Worm (Caenorhabditis elegans) whole organism, young adult: ENCODE measurements around the gene Y48G9A.9.

Experiments
- B0336.3 ChIP-seq: fragments of 200-800 bp; sonication (Bioruptor generic); IDR thresholded peaks from 2 replicates; pipeline ENCODE4 v1.3.6; 2022; ENCODE audit warnings: missing genetic modification characterization, missing compliant biosample characterization
- C17E4.6 ChIP-seq: fragments of 200-800 bp; sonication (Bioruptor generic); IDR thresholded peaks from 2 replicates; pipeline ENCODE4 v1.3.6; 2022; ENCODE audit warnings: missing genetic modification reagents, missing genetic modification characterization, missing compliant biosample characterization
- D2030.7 ChIP-seq: fragments of 200-800 bp; sonication (Bioruptor generic); IDR thresholded peaks from 2 replicates; pipeline ENCODE4 v1.3.6; 2022; ENCODE audit warnings: missing genetic modification reagents, missing genetic modification characterization, missing compliant biosample characterization
- F52B5.7 ChIP-seq: sonication (generic microtip); optimal IDR thresholded peaks from 2 replicates; lab custom pipeline; 2016; ENCODE audit warnings: mild to moderate bottlenecking, missing genetic modification characterization, missing compliant biosample characterization
- F55B11.4 ChIP-seq: sonication (generic microtip); optimal IDR thresholded peaks from 2 replicates; lab custom pipeline; 2016; ENCODE audit warnings: missing compliant biosample characterization, missing genetic modification characterization, borderline replicate concordance; ENCODE audit not compliant: insufficient read depth
- F57A8.1 ChIP-seq: fragments of 200-800 bp; sonication (Bioruptor generic); optimal IDR thresholded peaks from 2 replicates; lab custom pipeline; 2018; ENCODE audit warnings: mild to moderate bottlenecking, missing genetic modification characterization, moderate library complexity, missing compliant biosample characterization
- F57C9.4 ChIP-seq: sonication (generic microtip); optimal IDR thresholded peaks from 2 replicates; lab custom pipeline; 2017; ENCODE audit warnings: mild to moderate bottlenecking, missing genetic modification characterization, missing compliant biosample characterization
- K11D2.4 ChIP-seq: fragments of 200-800 bp; sonication (Bioruptor generic); IDR thresholded peaks from 2 replicates; pipeline ENCODE4 v1.3.6; 2022; ENCODE audit warnings: missing genetic modification reagents, missing genetic modification characterization, missing compliant biosample characterization
- Y53F4B.3 ChIP-seq: fragments of 200-800 bp; sonication (Bioruptor generic); IDR thresholded peaks from 2 replicates; pipeline ENCODE4 v1.3.6; 2022; ENCODE audit warnings: missing genetic modification reagents, missing genetic modification characterization, missing compliant biosample characterization
- Y79H2A.3 ChIP-seq: fragments of 200-800 bp; sonication (Bioruptor generic); conservative IDR thresholded peaks from 2 replicates; pipeline ENCODE4 v1.3.6; 2022; ENCODE audit warnings: missing genetic modification reagents, missing genetic modification characterization, missing compliant biosample characterization
- atf-7 ChIP-seq: sonication (generic microtip); optimal IDR thresholded peaks from 2 replicates; lab custom pipeline; 2017; ENCODE audit warnings: mild to moderate bottlenecking, missing genetic modification characterization, missing compliant biosample characterization
- athp-1 ChIP-seq: sonication (generic microtip); optimal IDR thresholded peaks from 2 replicates; lab custom pipeline; 2017; ENCODE audit warnings: mild to moderate bottlenecking, missing genetic modification characterization, missing compliant biosample characterization
- bed-1 ChIP-seq: fragments of 200-800 bp; sonication (Bioruptor generic); IDR thresholded peaks from 2 replicates; pipeline ENCODE4 v1.3.6; 2022; ENCODE audit warnings: missing genetic modification reagents, missing genetic modification characterization, missing compliant biosample characterization
- bed-2 ChIP-seq: fragments of 200-800 bp; sonication (Bioruptor generic); IDR thresholded peaks from 2 replicates; pipeline ENCODE4 v1.3.6; 2022; ENCODE audit warnings: missing genetic modification reagents, missing genetic modification characterization, missing compliant biosample characterization
- cebp-2 ChIP-seq: fragments of 200-800 bp; sonication (Bioruptor generic); IDR thresholded peaks from 2 replicates; pipeline ENCODE4 v1.3.6; 2022; ENCODE audit warnings: missing genetic modification characterization, missing compliant biosample characterization
- ceh-100 ChIP-seq: fragments of 200-800 bp; sonication (Bioruptor generic); IDR thresholded peaks from 2 replicates; pipeline ENCODE4 v1.3.6; 2022; ENCODE audit warnings: missing genetic modification reagents, missing genetic modification characterization, missing compliant biosample characterization
- chd-7 ChIP-seq: sonication (generic microtip); optimal IDR thresholded peaks from 2 replicates; lab custom pipeline; 2016; ENCODE audit warnings: mild to moderate bottlenecking, missing genetic modification characterization, moderate library complexity, missing compliant biosample characterization
- dox-1 ChIP-seq: fragments of 200-800 bp; sonication (Bioruptor generic); IDR thresholded peaks from 2 replicates; pipeline ENCODE4 v1.3.6; 2022; ENCODE audit warnings: missing genetic modification reagents, missing genetic modification characterization, missing compliant biosample characterization
- egl-18 ChIP-seq: fragments of 200-800 bp; sonication (Bioruptor generic); IDR thresholded peaks from 2 replicates; pipeline ENCODE4 v1.3.6; 2022; ENCODE audit warnings: missing genetic modification reagents, missing genetic modification characterization, missing compliant biosample characterization
- egrh-3 ChIP-seq: fragments of 200-800 bp; sonication (Bioruptor generic); IDR thresholded peaks from 2 replicates; pipeline ENCODE4 v1.3.6; 2022; ENCODE audit warnings: missing genetic modification reagents, missing genetic modification characterization, missing compliant biosample characterization
- ekl-4 ChIP-seq: fragments of 200-800 bp; sonication (Bioruptor generic); IDR thresholded peaks from 2 replicates; pipeline ENCODE4 v1.3.6; 2022; ENCODE audit warnings: missing genetic modification reagents, missing genetic modification characterization, missing compliant biosample characterization
- gei-17 ChIP-seq: fragments of 200-800 bp; sonication (Bioruptor generic); optimal IDR thresholded peaks from 2 replicates; lab custom pipeline; 2018; ENCODE audit warnings: mild to moderate bottlenecking, missing genetic modification characterization, missing compliant biosample characterization
- hlh-12 ChIP-seq: sonication (generic microtip); optimal IDR thresholded peaks from 2 replicates; lab custom pipeline; 2016; ENCODE audit warnings: missing genetic modification characterization, missing compliant biosample characterization
- hsf-1 ChIP-seq: fragments of 200-800 bp; sonication (Bioruptor generic); IDR thresholded peaks from 2 replicates; pipeline ENCODE4 v1.3.6; 2022; ENCODE audit warnings: missing genetic modification reagents, missing genetic modification characterization, missing compliant biosample characterization
- lag-1 ChIP-seq: fragments of 200-800 bp; sonication (Bioruptor generic); IDR thresholded peaks from 2 replicates; pipeline ENCODE4 v1.3.6; 2022; ENCODE audit warnings: missing genetic modification reagents, missing genetic modification characterization, missing compliant biosample characterization
- madf-3 ChIP-seq: fragments of 200-800 bp; sonication (Bioruptor generic); IDR thresholded peaks from 2 replicates; pipeline ENCODE4 v1.3.6; 2022; ENCODE audit warnings: missing genetic modification reagents, missing genetic modification characterization, missing compliant biosample characterization
- madf-6 ChIP-seq: fragments of 200-800 bp; sonication (Bioruptor generic); IDR thresholded peaks from 2 replicates; pipeline ENCODE4 v1.3.6; 2022; ENCODE audit warnings: missing genetic modification reagents, missing genetic modification characterization, missing compliant biosample characterization
- mcd-1 ChIP-seq: fragments of 200-800 bp; sonication (Bioruptor generic); IDR thresholded peaks from 2 replicates; pipeline ENCODE4 v1.3.6; 2022; ENCODE audit warnings: missing genetic modification reagents, missing genetic modification characterization, missing compliant biosample characterization
- mxl-1 ChIP-seq: sonication (generic microtip); optimal IDR thresholded peaks from 2 replicates; lab custom pipeline; 2016; ENCODE audit warnings: missing genetic modification characterization, missing compliant biosample characterization
- nfyb-1 ChIP-seq: fragments of 200-800 bp; sonication (Bioruptor generic); IDR thresholded peaks from 2 replicates; pipeline ENCODE4 v1.3.6; 2022; ENCODE audit warnings: missing genetic modification reagents, missing genetic modification characterization, missing compliant biosample characterization
- nhr-120 ChIP-seq: fragments of 200-800 bp; sonication (Bioruptor generic); IDR thresholded peaks from 2 replicates; pipeline ENCODE4 v1.3.6; 2022; ENCODE audit warnings: missing genetic modification characterization, missing compliant biosample characterization
- nhr-27 ChIP-seq: fragments of 200-800 bp; sonication (Bioruptor generic); optimal IDR thresholded peaks from 2 replicates; lab custom pipeline; 2018; ENCODE audit warnings: mild to moderate bottlenecking, missing genetic modification characterization, moderate library complexity, missing compliant biosample characterization
- nhr-80 ChIP-seq: sonication (generic microtip); optimal IDR thresholded peaks from 2 replicates; lab custom pipeline; 2016; ENCODE audit warnings: missing genetic modification characterization, missing compliant biosample characterization
- pbrm-1 ChIP-seq: fragments of 200-800 bp; sonication (Bioruptor generic); IDR thresholded peaks from 2 replicates; pipeline ENCODE4 v1.3.6; 2022; ENCODE audit warnings: missing genetic modification reagents, missing genetic modification characterization, missing compliant biosample characterization
- rcor-1 ChIP-seq: fragments of 200-800 bp; sonication (Bioruptor generic); IDR thresholded peaks from 2 replicates; pipeline ENCODE4 v1.3.6; 2022; ENCODE audit warnings: missing genetic modification reagents, missing genetic modification characterization, missing compliant biosample characterization
- ztf-28 ChIP-seq: fragments of 200-800 bp; sonication (Bioruptor generic); IDR thresholded peaks from 2 replicates; pipeline ENCODE4 v1.3.6; 2022; ENCODE audit warnings: missing genetic modification reagents, missing genetic modification characterization, missing compliant biosample characterization

Y48G9A.9 gene

ce11 chrIII:2092409-2092808, at the start of gene Y48G9A.9:
Gene Y48G9A.9 (plus strand): TSS chrIII:2092709.
- TF ChIP-seq Y53F4B.3 (no peak), F57A8.1 (GFP tag; lab: Kevin White, UChicago) (no peak), egl-18 (GFP tag; lab: Robert Waterston, UW) (no peak), mcd-1 (GFP tag; lab: Robert Waterston, UW) (no peak), atf-7 (tag; lab: Kevin White, UChicago) (no peak), D2030.7 (GFP tag; lab: Robert Waterston, UW) (no peak), dox-1 (GFP tag; lab: Robert Waterston, UW) (no peak), nhr-120 (no peak), athp-1 (no peak), hsf-1 (no peak), bed-2 (GFP tag; lab: Robert Waterston, UW) (no peak), F52B5.7 (tag; lab: Kevin White, UChicago) (no peak)

DNA sequence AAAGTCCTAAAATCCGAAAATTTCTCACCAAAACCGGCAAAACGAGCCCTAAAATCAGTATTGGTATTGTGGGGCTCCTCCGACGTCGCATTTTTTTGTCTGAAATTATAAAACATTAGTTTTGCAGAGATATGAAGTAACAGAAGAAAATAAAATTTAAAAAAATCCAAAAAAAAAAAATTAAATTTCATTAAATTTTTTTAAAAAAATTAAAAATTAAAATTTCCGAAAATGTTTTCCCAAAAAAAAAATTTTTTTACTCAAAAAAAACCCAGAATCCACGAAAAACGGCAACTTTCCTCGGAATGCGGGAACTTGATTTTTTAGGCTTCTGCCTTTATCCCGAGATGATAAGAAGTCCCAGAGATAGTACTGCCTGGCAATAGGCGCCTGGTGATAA, 44.6 kb upstream of the Y48G9A.9 start, which contains the start of gene dpy-1:
dpy-1 (minus strand) TSS at position 101 of the 400 bp plus-strand sequence.
- TF ChIP-seq ekl-4 (GFP tag; lab: Robert Waterston, UW) (no peak), nfyb-1 (GFP tag; lab: Robert Waterston, UW) (no peak), B0336.3 (GFP tag; lab: Robert Waterston, UW) (no peak), bed-1 (GFP tag; lab: Robert Waterston, UW) (no peak), ceh-100 (GFP tag; lab: Robert Waterston, UW) (no peak), cebp-2 (GFP tag; lab: Robert Waterston, UW) (no peak), hlh-12 (no peak), egrh-3 (GFP tag; lab: Robert Waterston, UW) (no peak), madf-3 (GFP tag; lab: Robert Waterston, UW) (no peak), hsf-1 (no peak), F57C9.4 (tag; lab: Kevin White, UChicago) (no peak)

DNA sequence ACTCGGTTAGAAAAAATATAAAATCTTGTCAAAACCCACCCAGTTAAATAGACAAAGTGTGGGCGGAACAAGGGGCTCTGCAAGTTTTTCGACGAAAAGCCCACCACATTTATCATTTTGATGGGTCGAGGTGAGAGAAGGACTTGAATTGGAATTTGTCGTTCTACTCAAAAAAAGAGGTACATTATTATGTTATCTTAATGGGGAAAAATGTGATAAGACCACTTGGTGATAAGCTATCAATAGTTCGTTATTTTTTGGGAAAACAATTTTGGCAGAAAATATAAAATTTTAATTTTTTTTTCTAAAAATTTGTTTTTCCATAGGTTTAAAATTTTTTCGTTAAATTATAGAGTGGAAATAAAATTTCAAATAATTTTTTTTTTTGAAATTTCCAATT, 42.7 kb upstream of the Y48G9A.9 start:
- no peak for TF ChIP-seq nhr-27 (tag; lab: Kevin White, UChicago)

DNA sequence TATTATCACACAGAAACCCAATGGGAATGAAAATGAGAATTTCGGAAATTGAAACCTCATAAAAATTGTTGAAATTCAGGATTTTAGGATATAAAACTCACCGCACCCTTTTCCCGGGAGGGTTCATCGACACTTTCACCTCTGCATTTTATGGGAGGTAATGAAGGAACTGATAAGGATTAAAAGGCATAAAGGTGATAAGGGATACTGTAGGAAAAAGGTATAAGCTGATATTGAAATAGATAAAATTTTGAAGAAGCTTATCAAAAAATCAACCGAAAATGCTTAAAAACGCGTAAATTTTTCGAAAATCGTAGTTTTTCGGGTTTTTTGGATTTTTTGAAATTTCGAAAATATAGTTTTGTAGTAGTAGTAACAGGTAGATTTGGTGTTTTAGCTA, 42.0 kb upstream of the Y48G9A.9 start:
- TF ChIP-seq madf-6 (GFP tag; lab: Robert Waterston, UW) (no peak), F55B11.4 (tag; lab: Kevin White, UChicago) (no peak), K11D2.4 (no peak), pbrm-1 (GFP tag; lab: Robert Waterston, UW) (no peak), rcor-1 (GFP tag; lab: Robert Waterston, UW) (no peak), C17E4.6 (GFP tag; lab: Robert Waterston, UW) (no peak), chd-7 (tag; lab: Kevin White, UChicago) (no peak), lag-1 (no peak), mxl-1 (tag; lab: Kevin White, UChicago) (no peak), Y79H2A.3 (GFP tag; lab: Robert Waterston, UW) (no peak), gei-17 (no peak)

DNA sequence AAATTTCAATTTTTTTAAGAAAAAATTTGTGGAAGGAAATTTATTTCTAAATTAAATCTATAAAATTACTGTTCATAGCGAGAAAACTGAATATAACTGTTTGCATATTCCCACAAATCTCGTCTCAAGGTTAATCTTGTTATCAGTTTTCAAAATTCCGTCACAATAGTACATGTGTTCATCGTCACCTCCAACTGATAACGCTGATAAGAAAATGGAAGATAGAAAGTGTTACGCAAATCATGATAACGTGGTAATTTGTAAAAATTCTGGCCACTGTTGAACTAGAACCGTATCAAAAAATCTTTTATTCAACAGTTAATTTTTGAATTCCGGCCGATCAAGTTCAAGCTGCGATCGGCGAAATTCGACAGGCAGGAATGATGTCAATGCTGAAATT, 39.1 kb upstream of the Y48G9A.9 start:
- no peak for TF ChIP-seq ztf-28 (GFP tag; lab: Robert Waterston, UW)
- TF ChIP-seq nhr-80 (tag; lab: Kevin White, UChicago) = peak; percentile 21
